Fruit fly (Drosophila melanogaster): ENCODE results near the gene CG12402.

- TF ChIP-seq Sin3A (optimal IDR thresholded peaks at IDR 0.05) (no peak), h (optimal IDR thresholded peaks at IDR 0.05) (no peak), Myc (optimal IDR thresholded peaks at IDR 0.05) (no peak)
These were observed 43.7 kb upstream of the CG12402 start, which contains the start of gene CG14355 for dm6 chr3R:14151840-14152239.
